Fruit fly (Drosophila melanogaster) whole organism, embryonic: ENCODE results near the gene CG13965.

Source experiments
- Adf1 ChIP-seq: fragments of 200-800 bp; sonication (Bioruptor generic); IDR thresholded peaks from 2 replicates; pipeline ENCODE4 v1.3.6; 2022; ENCODE audit warnings: missing biosample characterization, missing genetic modification characterization
- CG10147 ChIP-seq: fragments of 200-800 bp; sonication (Bioruptor generic); optimal IDR thresholded peaks from 2 replicates; lab custom pipeline; 2019; ENCODE audit warnings: missing biosample characterization, mild to moderate bottlenecking, missing genetic modification characterization, moderate library complexity
- CG10209 ChIP-seq: fragments of 200-800 bp; sonication (Bioruptor generic); optimal IDR thresholded peaks from 3 replicates; lab custom pipeline; 2017; ENCODE audit warnings: missing biosample characterization, mild to moderate bottlenecking, missing genetic modification characterization, missing genetic modification reagents
- CG10959 ChIP-seq: fragments of 200-800 bp; sonication (Bioruptor generic); IDR thresholded peaks from 2 replicates; pipeline ENCODE4 v1.3.6; 2022; ENCODE audit warnings: missing biosample characterization, missing genetic modification characterization
- CG12942 ChIP-seq: fragments of 200-800 bp; sonication (Bioruptor generic); optimal IDR thresholded peaks from 3 replicates; lab custom pipeline; 2016; ENCODE audit warnings: missing biosample characterization, missing genetic modification characterization
- CG16815 ChIP-seq: fragments of 200-800 bp; sonication (Bioruptor generic); optimal IDR thresholded peaks from 3 replicates; lab custom pipeline; 2017; ENCODE audit warnings: missing biosample characterization, mild to moderate bottlenecking, missing genetic modification characterization
- CG17568 ChIP-seq: fragments of 200-800 bp; sonication (Bioruptor generic); optimal IDR thresholded peaks from 2 replicates; lab custom pipeline; 2018; ENCODE audit warnings: missing biosample characterization, mild to moderate bottlenecking, missing genetic modification characterization, moderate library complexity
- CG1832 ChIP-seq: fragments of 200-800 bp; sonication (Bioruptor generic); optimal IDR thresholded peaks from 2 replicates; lab custom pipeline; 2017; ENCODE audit warnings: missing biosample characterization, mild to moderate bottlenecking, missing genetic modification characterization, inconsistent platforms
- CG2116 ChIP-seq: fragments of 200-800 bp; sonication (Bioruptor generic); optimal IDR thresholded peaks from 3 replicates; lab custom pipeline; 2018; ENCODE audit warnings: missing biosample characterization, mild to moderate bottlenecking, missing genetic modification characterization
- CG2129 ChIP-seq: fragments of 200-800 bp; sonication (Bioruptor generic); IDR thresholded peaks from 2 replicates; pipeline ENCODE4 v1.3.6; 2022; ENCODE audit warnings: missing biosample characterization, missing genetic modification characterization; ENCODE audit not compliant: partially characterized antibody
- CG2199 ChIP-seq: fragments of 200-800 bp; sonication (Bioruptor generic); IDR thresholded peaks from 3 replicates; pipeline ENCODE4 v1.3.6; 2022; ENCODE audit warnings: missing biosample characterization, missing genetic modification characterization
- CG3065 ChIP-seq: fragments of 200-800 bp; sonication (Bioruptor generic); optimal IDR thresholded peaks from 2 replicates; lab custom pipeline; 2016; ENCODE audit warnings: missing biosample characterization, missing genetic modification characterization
- CG34224 ChIP-seq: fragments of 200-800 bp; sonication (Bioruptor generic); IDR thresholded peaks from 3 replicates; pipeline ENCODE4 v1.3.6; 2022; ENCODE audit warnings: missing biosample characterization, missing genetic modification characterization; ENCODE audit not compliant: partially characterized antibody
- CG4617 ChIP-seq: fragments of 200-800 bp; sonication (Bioruptor generic); optimal IDR thresholded peaks from 3 replicates; lab custom pipeline; 2016; ENCODE audit warnings: missing biosample characterization, missing genetic modification characterization, borderline replicate concordance
- CG6654 ChIP-seq: fragments of 200-800 bp; sonication (Bioruptor generic); optimal IDR thresholded peaks from 2 replicates; lab custom pipeline; 2017; ENCODE audit warnings: missing biosample characterization, mild to moderate bottlenecking, missing genetic modification characterization
- CG7963 ChIP-seq: fragments of 200-800 bp; sonication (Bioruptor generic); IDR thresholded peaks from 3 replicates; pipeline ENCODE4 v1.3.6; 2022; ENCODE audit warnings: missing biosample characterization, missing genetic modification characterization; ENCODE audit not compliant: partially characterized antibody
- CG8944 ChIP-seq: fragments of 200-800 bp; sonication (Bioruptor generic); optimal IDR thresholded peaks from 3 replicates; lab custom pipeline; 2016; ENCODE audit warnings: missing biosample characterization, missing genetic modification characterization
- CG9797 ChIP-seq: fragments of 200-800 bp; sonication (Bioruptor generic); optimal IDR thresholded peaks from 3 replicates; lab custom pipeline; 2018; ENCODE audit warnings: missing biosample characterization, mild to moderate bottlenecking, missing genetic modification characterization
- CoRest ChIP-seq: fragments of 200-800 bp; sonication (Bioruptor generic); optimal IDR thresholded peaks from 3 replicates; lab custom pipeline; 2018; ENCODE audit warnings: missing biosample characterization, mild to moderate bottlenecking, missing genetic modification characterization, moderate library complexity
- Fer1 ChIP-seq: fragments of 200-800 bp; sonication (Bioruptor generic); optimal IDR thresholded peaks from 2 replicates; lab custom pipeline; 2017; ENCODE audit warnings: missing biosample characterization, mild to moderate bottlenecking, missing genetic modification characterization
- Hr39 ChIP-seq: fragments of >200 bp; optimal IDR thresholded peaks from 2 replicates; lab custom pipeline; 2017
- Lpt ChIP-seq: fragments of >200 bp; optimal IDR thresholded peaks from 2 replicates; lab custom pipeline; 2018; ENCODE audit warnings: missing biosample characterization, missing genetic modification characterization
- MESR4 ChIP-seq: fragments of 200-800 bp; sonication (Bioruptor generic); optimal IDR thresholded peaks from 2 replicates; lab custom pipeline; 2018; ENCODE audit warnings: missing biosample characterization, mild to moderate bottlenecking, missing genetic modification characterization, moderate library complexity
- Med ChIP-seq: fragments of 200-800 bp; sonication (Bioruptor generic); peaks from one replicate; lab custom pipeline; 2016; ENCODE audit warnings: missing biosample characterization, missing genetic modification characterization, mild to moderate bottlenecking, inconsistent platforms, moderate library complexity
- Mes4 ChIP-seq: fragments of 200-800 bp; sonication (Bioruptor generic); optimal IDR thresholded peaks from 2 replicates; lab custom pipeline; 2016; ENCODE audit warnings: missing biosample characterization, missing genetic modification characterization
- NK7.1 ChIP-seq: fragments of 200-800 bp; sonication (Bioruptor generic); optimal IDR thresholded peaks from 3 replicates; lab custom pipeline; 2016; ENCODE audit warnings: missing biosample characterization, missing genetic modification characterization
- Nf-YB ChIP-seq: fragments of 200-800 bp; sonication (Bioruptor generic); optimal IDR thresholded peaks from 3 replicates; lab custom pipeline; 2019; ENCODE audit warnings: missing biosample characterization, mild to moderate bottlenecking, missing genetic modification characterization, moderate library complexity
- Rfx ChIP-seq: fragments of 200-800 bp; sonication (Bioruptor generic); IDR thresholded peaks from 2 replicates; pipeline ENCODE4 v1.3.6; 2022; ENCODE audit warnings: missing biosample characterization, missing genetic modification characterization
- Sry-β ChIP-seq: fragments of 200-800 bp; sonication (Bioruptor generic); optimal IDR thresholded peaks from 2 replicates; lab custom pipeline; 2018; ENCODE audit warnings: missing biosample characterization, mild to moderate bottlenecking, missing genetic modification characterization, moderate library complexity
- Sry-δ ChIP-seq: fragments of 200-800 bp; sonication (Bioruptor generic); optimal IDR thresholded peaks from 2 replicates; lab custom pipeline; 2016; ENCODE audit warnings: missing biosample characterization, missing genetic modification characterization
- Stat92E ChIP-seq, 3 experiments: fragments of >200 bp in 2 of 3; fragments of 200-800 bp in 1 of 3; sonication (Bioruptor generic) in 1 of 3; optimal IDR thresholded peaks; 2 replicates each; lab custom pipeline; 2017 to 2019; ENCODE audit warnings: missing biosample characterization in 3 of 3, missing genetic modification characterization in 3 of 3, mild to moderate bottlenecking in 1 of 3, moderate library complexity in 1 of 3
- ab ChIP-seq: fragments of 200-800 bp; sonication (Bioruptor generic); optimal IDR thresholded peaks from 2 replicates; lab custom pipeline; 2016; ENCODE audit warnings: missing biosample characterization, missing genetic modification characterization
- cad ChIP-seq: fragments of >200 bp; optimal IDR thresholded peaks from 2 replicates; lab custom pipeline; 2017; ENCODE audit warnings: missing biosample characterization, missing genetic modification characterization
- cg ChIP-seq: fragments of 200-800 bp; sonication (Bioruptor generic); optimal IDR thresholded peaks from 3 replicates; lab custom pipeline; 2019; ENCODE audit warnings: missing biosample characterization, mild to moderate bottlenecking, missing genetic modification characterization, moderate library complexity
- chinmo ChIP-seq: fragments of 200-800 bp; sonication (Bioruptor generic); IDR thresholded peaks from 4 replicates; pipeline ENCODE4 v1.3.6; 2022; ENCODE audit warnings: missing biosample characterization, missing genetic modification characterization; ENCODE audit not compliant: partially characterized antibody
- dmrt11E ChIP-seq: fragments of 200-800 bp; sonication (Bioruptor generic); optimal IDR thresholded peaks from 3 replicates; lab custom pipeline; 2018; ENCODE audit warnings: missing biosample characterization, mild to moderate bottlenecking, missing genetic modification characterization, moderate library complexity
- esg ChIP-seq: fragments of 200-800 bp; sonication (Bioruptor generic); conservative IDR thresholded peaks from 2 replicates; pipeline ENCODE4 v1.3.6; 2022; ENCODE audit warnings: missing biosample characterization, missing genetic modification characterization
- ftz-f1 ChIP-seq: fragments of 200-800 bp; sonication (Bioruptor generic); optimal IDR thresholded peaks from 2 replicates; lab custom pipeline; 2016; ENCODE audit warnings: missing biosample characterization, missing genetic modification characterization
- gce ChIP-seq: fragments of 200-800 bp; sonication (Bioruptor generic); IDR thresholded peaks from 3 replicates; pipeline ENCODE4 v1.3.6; 2022; ENCODE audit warnings: missing biosample characterization, missing genetic modification characterization
- gcm2 ChIP-seq: fragments of 200-800 bp; sonication (Bioruptor generic); optimal IDR thresholded peaks from 2 replicates; lab custom pipeline; 2016; ENCODE audit warnings: missing biosample characterization, missing genetic modification characterization
- gem ChIP-seq: fragments of 200-800 bp; sonication (Bioruptor generic); optimal IDR thresholded peaks from 2 replicates; lab custom pipeline; 2019; ENCODE audit warnings: missing biosample characterization, mild to moderate bottlenecking, missing genetic modification characterization, moderate library complexity
- ham ChIP-seq: fragments of 200-800 bp; sonication (Bioruptor generic); IDR thresholded peaks from 2 replicates; pipeline ENCODE4 v1.3.6; 2022; ENCODE audit warnings: missing biosample characterization, missing genetic modification characterization
- kay ChIP-seq: fragments of 200-800 bp; sonication (Bioruptor generic); optimal IDR thresholded peaks from 2 replicates; lab custom pipeline; 2016; ENCODE audit warnings: missing biosample characterization, missing genetic modification characterization
- mld ChIP-seq: fragments of 200-800 bp; sonication (Bioruptor generic); IDR thresholded peaks from 3 replicates; pipeline ENCODE4 v1.3.6; 2022; ENCODE audit warnings: missing biosample characterization, missing genetic modification characterization; ENCODE audit not compliant: partially characterized antibody
- phol ChIP-seq: fragments of 200-800 bp; sonication (Bioruptor generic); optimal IDR thresholded peaks from 3 replicates; lab custom pipeline; 2018; ENCODE audit warnings: missing biosample characterization, mild to moderate bottlenecking, missing genetic modification characterization, moderate library complexity
- sd ChIP-seq: fragments of 200-800 bp; sonication (Bioruptor generic); optimal IDR thresholded peaks from 3 replicates; lab custom pipeline; 2018; ENCODE audit warnings: missing biosample characterization, mild to moderate bottlenecking, missing genetic modification characterization, moderate library complexity
- sens ChIP-seq: fragments of 200-800 bp; sonication (Bioruptor generic); peaks from one replicate; lab custom pipeline; 2016; ENCODE audit warnings: missing biosample characterization, missing genetic modification characterization
- tap ChIP-seq: fragments of 200-800 bp; optimal IDR thresholded peaks from 3 replicates; lab custom pipeline; 2019; ENCODE audit warnings: missing biosample characterization, mild to moderate bottlenecking, missing genetic modification characterization, moderate library complexity
- ttk ChIP-seq: fragments of 200-800 bp; sonication (Bioruptor generic); IDR thresholded peaks from 2 replicates; pipeline ENCODE4 v2.1.2; 2022; ENCODE audit warnings: missing biosample characterization, missing genetic modification characterization
- unpg ChIP-seq: fragments of 200-800 bp; sonication (Bioruptor generic); optimal IDR thresholded peaks from 3 replicates; lab custom pipeline; 2018; ENCODE audit warnings: missing biosample characterization, mild to moderate bottlenecking, missing genetic modification characterization, moderate library complexity
- zen ChIP-seq: fragments of 200-800 bp; sonication (Bioruptor generic); optimal IDR thresholded peaks from 3 replicates; lab custom pipeline; 2018; ENCODE audit warnings: missing biosample characterization, mild to moderate bottlenecking, missing genetic modification characterization, moderate library complexity

The CG13965 gene

DNA sequence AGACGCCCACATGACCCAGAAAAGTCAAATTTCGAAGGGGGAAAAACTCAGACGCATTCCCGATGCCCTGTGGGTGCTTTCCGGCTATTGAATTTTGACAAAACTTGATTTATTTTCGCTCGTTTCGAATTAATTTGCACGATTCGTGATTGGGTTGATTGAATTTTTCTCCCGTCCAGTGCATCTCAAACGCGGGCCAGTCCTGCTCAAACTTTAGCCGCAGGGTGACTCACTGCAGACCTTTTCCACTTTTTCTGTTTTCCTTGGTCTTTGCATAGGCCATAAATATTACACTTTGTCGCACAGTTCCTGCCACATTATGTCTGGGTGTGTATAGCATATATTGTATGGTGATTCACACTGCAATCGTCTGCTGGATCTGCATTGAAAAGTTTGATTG, 19.0 kb downstream of the CG13965 start:
- TF ChIP-seq CG9797 (no peak), CG16815 (no peak), CG4617 (GFP tag; lab: Kevin White, UChicago) (no peak), CG17568 (GFP tag; lab: Kevin White, UChicago) (peak; percentile 92), CG1832 (GFP tag; lab: Kevin White, UChicago) (no peak), ab (GFP tag; lab: Kevin White, UChicago) (no peak), esg (GFP tag; lab: Robert Waterston, UW) (no peak), CG2199 (GFP tag; lab: Robert Waterston, UW) (0 out of 3 replicates have a peak, but pooled peaks have one; percentile 31), Adf1 (no peak), CG7963 (no peak), NK7.1 (no peak), ftz-f1 (no peak), Sry-δ (GFP tag; lab: Kevin White, UChicago) (no peak), mld (GFP tag; lab: Robert Waterston, UW) (no peak), CG3065 (GFP tag; lab: Kevin White, UChicago) (no peak), zen (tag; lab: Kevin White, UChicago) (no peak), gcm2 (GFP tag; lab: Kevin White, UChicago) (no peak), Hr39 (lab: Kevin White, UChicago) (no peak), ttk (GFP tag; lab: Robert Waterston, UW) (no peak), Stat92E (GFP tag; optimal IDR thresholded peaks at IDR 0.05; lab: Kevin White, UChicago) (no peak), chinmo (GFP tag; lab: Robert Waterston, UW) (0 out of 4 replicates have a peak, but pooled peaks have one; percentile 7), tap (no peak), CG2116 (GFP tag; lab: Kevin White, UChicago) (no peak), dmrt11E (tag; lab: Kevin White, UChicago) (no peak), cad (GFP tag; lab: Kevin White, UChicago) (peak; percentile 90), MESR4 (no peak), phol (no peak), gem (tag; lab: Kevin White, UChicago) (no peak), CG10147 (GFP tag; lab: Kevin White, UChicago) (no peak), CG12942 (no peak), Rfx (no peak), Lpt (GFP tag; lab: Kevin White, UChicago) (no peak), CG2129 (GFP tag; lab: Robert Waterston, UW) (no peak), CG34224 (no peak), Fer1 (GFP tag; lab: Kevin White, UChicago) (no peak), Nf-YB (GFP tag; lab: Kevin White, UChicago) (no peak), CG6654 (GFP tag; lab: Kevin White, UChicago) (peak; percentile 97), ham (GFP tag; lab: Robert Waterston, UW) (no peak), sd (tag; lab: Kevin White, UChicago) (no peak), Sry-β (GFP tag; lab: Kevin White, UChicago) (no peak), CG8944 (no peak), cg (no peak), Mes4 (GFP tag; lab: Kevin White, UChicago) (no peak), Med (GFP tag; lab: Kevin White, UChicago) (peak; percentile 30), CG10209 (GFP tag; lab: Kevin White, UChicago) (no peak), kay (GFP tag; lab: Kevin White, UChicago) (peak; percentile 45), CoRest (tag; lab: Kevin White, UChicago) (no peak), CG10959 (GFP tag; lab: Robert Waterston, UW) (no peak), unpg (GFP tag; lab: Kevin White, UChicago) (no peak), gce (GFP tag; lab: Robert Waterston, UW) (no peak; the same call in 2 of the 3 replicates), sens (GFP tag; lab: Kevin White, UChicago) (peak; percentile 14)
